Worm (Caenorhabditis elegans) whole organism, L4 larva: ENCODE measurements around the gene R11G1.7.

Experiments used
- F26F4.8 ChIP-seq: fragments of 200-800 bp; sonication (Bioruptor generic); conservative IDR thresholded peaks from 2 replicates; pipeline ENCODE4 v1.3.6; 2022; ENCODE audit warnings: missing genetic modification characterization, missing compliant biosample characterization
- F37D6.2 ChIP-seq: sonication (generic microtip); optimal IDR thresholded peaks from 2 replicates; lab custom pipeline; 2016; ENCODE audit warnings: mild to moderate bottlenecking, missing genetic modification characterization, missing compliant biosample characterization
- F44E2.7 ChIP-seq: fragments of 200-800 bp; sonication (Bioruptor generic); IDR thresholded peaks from 2 replicates; pipeline ENCODE4 v2.1.2; 2022; ENCODE audit warnings: missing genetic modification characterization, missing compliant biosample characterization
- R02D3.7 ChIP-seq: fragments of 150-350 bp; sonication (generic microtip); optimal IDR thresholded peaks from 3 replicates; lab custom pipeline; 2014; ENCODE audit warnings: missing biosample characterization, missing genetic modification characterization
- T20F7.1 ChIP-seq: fragments of 200-800 bp; sonication (Bioruptor generic); optimal IDR thresholded peaks from 2 replicates; lab custom pipeline; 2018; ENCODE audit warnings: mild to moderate bottlenecking, missing genetic modification characterization, missing compliant biosample characterization
- Y105C5A.15 ChIP-seq: fragments of 200-800 bp; sonication (Bioruptor generic); IDR thresholded peaks from 2 replicates; pipeline ENCODE4 v1.3.6; 2022; ENCODE audit warnings: missing genetic modification characterization, missing compliant biosample characterization
- Y75B8A.6 ChIP-seq: fragments of 200-800 bp; sonication (Bioruptor generic); IDR thresholded peaks from 2 replicates; pipeline ENCODE4 v1.3.6; 2022; ENCODE audit warnings: missing genetic modification reagents, missing genetic modification characterization, missing compliant biosample characterization
- ZK337.2 ChIP-seq: fragments of 200-800 bp; sonication (Bioruptor generic); IDR thresholded peaks from 2 replicates; pipeline ENCODE4 v1.3.6; 2022; ENCODE audit warnings: missing genetic modification reagents, missing genetic modification characterization, missing compliant biosample characterization
- aha-1 ChIP-seq: fragments of 150-350 bp; peaks from one replicate; lab custom pipeline; 2014; ENCODE audit warnings: missing biosample characterization, missing genetic modification characterization
- ama-1 ChIP-seq: fragments of 150-350 bp; optimal IDR thresholded peaks from 2 replicates; lab custom pipeline; 2014; ENCODE audit warnings: inconsistent platforms, mixed read lengths
- attf-4 ChIP-seq: sonication (generic microtip); optimal IDR thresholded peaks from 3 replicates; lab custom pipeline; 2017; ENCODE audit warnings: missing biosample characterization, missing genetic modification characterization
- ceh-32 ChIP-seq: sonication (generic microtip); optimal IDR thresholded peaks from 2 replicates; lab custom pipeline; 2016; ENCODE audit warnings: mild to moderate bottlenecking, missing genetic modification characterization, missing compliant biosample characterization; ENCODE audit not compliant: poor library complexity
- ceh-82 ChIP-seq: sonication (generic microtip); optimal IDR thresholded peaks from 2 replicates; lab custom pipeline; 2017; ENCODE audit warnings: missing biosample characterization, missing genetic modification characterization
- daf-16 ChIP-seq, 3 experiments: sonication (generic microtip); optimal IDR thresholded peaks; 2 replicates each; lab custom pipeline; 2016 to 2017; ENCODE audit warnings: missing genetic modification characterization in 3 of 3, missing genetic modification reagents in 3 of 3, mild to moderate bottlenecking in 2 of 3, missing compliant biosample characterization in 2 of 3, missing biosample characterization in 1 of 3, moderate library complexity in 1 of 3
- daf-8 ChIP-seq: fragments of 200-800 bp; sonication (Bioruptor generic); IDR thresholded peaks from 2 replicates; pipeline ENCODE4 v1.3.6; 2022; ENCODE audit warnings: missing genetic modification characterization, missing compliant biosample characterization
- dpl-1 ChIP-seq: fragments of 150-350 bp; optimal IDR thresholded peaks from 2 replicates; lab custom pipeline; 2014; ENCODE audit warnings: missing biosample characterization, missing genetic modification reagents, missing genetic modification characterization
- fos-1 ChIP-seq: fragments of 150-350 bp; optimal IDR thresholded peaks from 2 replicates; lab custom pipeline; 2014; ENCODE audit warnings: missing biosample characterization, missing genetic modification characterization
- hif-1 ChIP-seq, 2 experiments: sonication (generic microtip); optimal IDR thresholded peaks; 2 replicates each; lab custom pipeline; 2016 to 2017; ENCODE audit warnings: missing compliant biosample characterization in 2 of 2, missing genetic modification characterization in 2 of 2, missing genetic modification reagents in 2 of 2, missing genotype in 2 of 2, mild to moderate bottlenecking in 1 of 2
- hlh-11 ChIP-seq: fragments of 200-800 bp; sonication (Bioruptor generic); optimal IDR thresholded peaks from 2 replicates; lab custom pipeline; 2018; ENCODE audit warnings: mild to moderate bottlenecking, missing genetic modification characterization, missing compliant biosample characterization
- hmg-1.1 ChIP-seq: fragments of 200-800 bp; sonication (Bioruptor generic); IDR thresholded peaks from 2 replicates; pipeline ENCODE4 v1.3.6; 2022; ENCODE audit warnings: missing genetic modification reagents, missing genetic modification characterization, missing compliant biosample characterization
- lin-1 ChIP-seq: fragments of 200-800 bp; sonication (Bioruptor generic); IDR thresholded peaks from 2 replicates; pipeline ENCODE4 v1.3.6; 2022; ENCODE audit warnings: missing genetic modification reagents, missing genetic modification characterization, missing compliant biosample characterization
- lin-13 ChIP-seq: fragments of 150-350 bp; optimal IDR thresholded peaks from 2 replicates; lab custom pipeline; 2014; ENCODE audit warnings: missing biosample characterization, missing genetic modification reagents, missing genetic modification characterization
- lin-38 ChIP-seq: fragments of 200-800 bp; sonication (Bioruptor generic); IDR thresholded peaks from 2 replicates; pipeline ENCODE4 v1.3.6; 2022; ENCODE audit warnings: missing genetic modification reagents, missing genetic modification characterization, missing compliant biosample characterization
- lin-39 ChIP-seq: fragments of 150-350 bp; optimal IDR thresholded peaks from 2 replicates; lab custom pipeline; 2014; ENCODE audit warnings: missing biosample characterization, missing genetic modification reagents, missing genetic modification characterization
- madf-5 ChIP-seq, 2 experiments: fragments of 200-800 bp; sonication (Bioruptor generic); IDR thresholded peaks; 2 replicates each; pipeline ENCODE4 v1.3.6; 2022; ENCODE audit warnings: missing compliant biosample characterization in 2 of 2, missing genetic modification characterization in 2 of 2
- mdt-29 ChIP-seq: fragments of 200-800 bp; sonication (Bioruptor generic); IDR thresholded peaks from 2 replicates; pipeline ENCODE4 v1.3.6; 2022; ENCODE audit warnings: missing genetic modification reagents, missing genetic modification characterization, missing compliant biosample characterization
- mxl-2 ChIP-seq: fragments of 200-800 bp; sonication (Bioruptor generic); conservative IDR thresholded peaks from 2 replicates; pipeline ENCODE4 v1.3.6; 2022; ENCODE audit warnings: missing genetic modification reagents, missing genetic modification characterization, missing compliant biosample characterization
- nhr-10 ChIP-seq: fragments of 150-350 bp; optimal IDR thresholded peaks from 2 replicates; lab custom pipeline; 2014; ENCODE audit warnings: missing biosample characterization, missing genetic modification characterization
- nhr-11 ChIP-seq: fragments of 150-350 bp; optimal IDR thresholded peaks from 2 replicates; lab custom pipeline; 2014; ENCODE audit warnings: missing biosample characterization, missing genetic modification characterization
- nhr-111 ChIP-seq: fragments of 200-800 bp; sonication (Bioruptor generic); optimal IDR thresholded peaks from 2 replicates; lab custom pipeline; 2018; ENCODE audit warnings: mild to moderate bottlenecking, missing genetic modification characterization, missing compliant biosample characterization
- nhr-237 ChIP-seq: sonication (generic microtip); optimal IDR thresholded peaks from 2 replicates; lab custom pipeline; 2017; ENCODE audit warnings: missing biosample characterization, missing genetic modification characterization
- nhr-25 ChIP-seq: sonication (generic microtip); optimal IDR thresholded peaks from 2 replicates; lab custom pipeline; 2017; ENCODE audit warnings: missing genetic modification characterization, mild to moderate bottlenecking, missing compliant biosample characterization, antibody characterized with exemption, moderate library complexity, borderline replicate concordance; ENCODE audit not compliant: insufficient read depth
- nhr-41 ChIP-seq: fragments of 200-800 bp; sonication (Bioruptor generic); IDR thresholded peaks from 2 replicates; pipeline ENCODE4 v1.3.6; 2022; ENCODE audit warnings: missing genetic modification reagents, missing genetic modification characterization, missing compliant biosample characterization
- nhr-48 ChIP-seq: sonication (generic microtip); optimal IDR thresholded peaks from 2 replicates; lab custom pipeline; 2016; ENCODE audit warnings: mild to moderate bottlenecking, missing genetic modification characterization, missing compliant biosample characterization
- nhr-6 ChIP-seq: fragments of 150-350 bp; optimal IDR thresholded peaks from 2 replicates; lab custom pipeline; 2014; ENCODE audit warnings: missing biosample characterization, missing genetic modification characterization
- set-16 ChIP-seq: fragments of 200-800 bp; sonication (Bioruptor generic); IDR thresholded peaks from 2 replicates; pipeline ENCODE4 v1.3.6; 2022; ENCODE audit warnings: missing genetic modification reagents, missing genetic modification characterization, missing compliant biosample characterization
- unc-62 ChIP-seq, 3 experiments: fragments of 150-350 bp in 1 of 3; sonication (generic microtip); optimal IDR thresholded peaks in 2 of 3; peaks in 1 of 3; 1 replicate in 1 of 3; 2 replicates in 2 of 3; lab custom pipeline; 2014 to 2017; ENCODE audit warnings: missing biosample characterization in 3 of 3, missing genetic modification characterization in 3 of 3, missing genetic modification reagents in 3 of 3, missing genotype in 1 of 3
- vab-7 ChIP-seq: fragments of 200-800 bp; sonication (Bioruptor generic); IDR thresholded peaks from 2 replicates; pipeline ENCODE4 v1.3.6; 2022; ENCODE audit warnings: missing genetic modification reagents, missing genetic modification characterization, missing compliant biosample characterization
- zag-1 ChIP-seq: fragments of 150-350 bp; optimal IDR thresholded peaks from 2 replicates; lab custom pipeline; 2014; ENCODE audit warnings: missing biosample characterization, missing genetic modification characterization
- zfp-2 ChIP-seq: sonication (generic microtip); optimal IDR thresholded peaks from 2 replicates; lab custom pipeline; 2016; ENCODE audit warnings: mild to moderate bottlenecking, missing genetic modification characterization, missing compliant biosample characterization
- zip-11 ChIP-seq: fragments of 200-800 bp; sonication (Bioruptor generic); IDR thresholded peaks from 2 replicates; pipeline ENCODE4 v1.3.6; 2022; ENCODE audit warnings: missing genetic modification characterization, missing compliant biosample characterization
- ztf-11 ChIP-seq: fragments of 150-350 bp; optimal IDR thresholded peaks from 2 replicates; lab custom pipeline; 2014; ENCODE audit warnings: missing biosample characterization, missing genetic modification characterization

The R11G1.7 gene

DNA sequence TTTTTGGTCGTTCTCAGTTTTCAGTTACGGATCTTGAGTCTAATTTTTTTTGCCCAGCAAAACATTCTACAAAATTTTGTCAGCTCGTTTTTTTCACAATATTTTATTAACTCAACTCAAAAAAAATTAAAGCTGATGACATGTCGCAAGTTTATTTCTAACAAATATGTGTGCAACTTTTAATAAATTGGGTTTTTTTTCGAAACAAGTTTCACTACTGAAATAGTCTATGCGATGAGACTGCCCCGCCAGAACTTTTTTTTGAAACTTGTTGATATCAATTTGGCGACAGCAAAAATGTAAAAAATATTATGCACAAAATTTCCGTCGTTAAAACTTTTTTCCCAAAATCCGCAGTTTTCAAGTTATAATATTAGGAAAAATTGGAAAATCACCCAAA lies 32.9 kb upstream of the R11G1.7 start, which contains the start of gene C18B2.2:
Gene C18B2.2, plus strand, starts transcription at position 301 of the 400 bp plus-strand sequence.
- TF ChIP-seq lin-1 (no peak), aha-1 (tag; lab: Kevin White, UChicago) (peak; percentile 61)

DNA sequence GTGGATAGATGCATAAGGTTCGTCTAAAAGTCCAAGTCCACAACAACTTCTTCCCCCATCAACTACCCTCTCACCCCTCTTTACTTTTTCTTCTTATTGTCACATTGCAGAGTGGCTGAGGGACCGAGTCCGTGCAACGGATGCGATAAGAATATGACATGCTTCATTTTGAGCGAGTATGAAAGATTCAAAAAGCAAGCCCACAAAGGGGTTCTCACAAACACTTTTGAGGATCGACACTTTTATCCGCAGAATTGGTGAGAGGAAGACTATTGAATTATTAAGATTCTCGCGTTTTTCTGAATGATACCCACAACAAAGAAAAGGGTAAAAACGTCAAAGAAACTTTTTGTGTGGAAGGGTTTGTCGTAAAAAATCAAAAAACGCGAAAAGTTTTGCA lies 30.5 kb upstream of the R11G1.7 start:
- TF ChIP-seq nhr-25 (tag; lab: Kevin White, UChicago) (no peak), unc-62 (GFP tag; optimal IDR thresholded peaks at IDR 0.05 in 1 of 2; lab: Kevin White, UChicago) (peak in 1 of 2 experiments; percentile 54), unc-62 (tag; optimal IDR thresholded peaks at IDR 0.05; lab: Kevin White, UChicago) (no peak), nhr-41 (GFP tag; lab: Robert Waterston, UW) (no peak), nhr-6 (tag; lab: Kevin White, UChicago) (no peak), attf-4 (no peak), ZK337.2 (no peak)

DNA sequence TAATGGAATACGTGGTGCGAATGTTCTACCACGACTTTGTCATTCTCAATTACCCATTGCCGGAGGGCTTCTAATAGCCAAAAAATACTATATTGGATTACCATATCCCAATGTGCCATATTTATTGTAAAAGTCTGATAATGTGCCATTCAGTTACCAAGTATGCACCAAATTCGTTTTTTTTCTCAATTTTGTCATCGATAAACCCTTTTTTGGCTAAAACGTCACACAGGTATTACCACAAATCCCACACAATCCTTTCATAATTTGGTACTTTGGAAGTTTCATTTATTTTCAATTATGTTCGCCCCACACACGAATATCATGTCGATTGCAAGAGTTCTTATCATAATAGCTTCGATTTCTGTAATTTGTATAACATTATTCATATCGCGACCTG lies 28.1 kb upstream of the R11G1.7 start, which contains the start of gene vep-2:
Gene vep-2, plus strand, starts transcription at position 301 of the 400 bp plus-strand sequence.
- TF ChIP-seq Y75B8A.6 (GFP tag; lab: Robert Waterston, UW), result no peak
- no peak for TF ChIP-seq mdt-29 (GFP tag; lab: Robert Waterston, UW)
- no peak for TF ChIP-seq nhr-48 (tag; lab: Kevin White, UChicago)
- TF ChIP-seq nhr-111 (GFP tag; lab: Kevin White, UChicago), result no peak
- TF ChIP-seq unc-62 (GFP tag; optimal IDR thresholded peaks at IDR 0.05 in 1 of 2; lab: Kevin White, UChicago), result no peak
- TF ChIP-seq unc-62 (tag; optimal IDR thresholded peaks at IDR 0.05; lab: Kevin White, UChicago), result no peak
- no peak for TF ChIP-seq R02D3.7 (tag; lab: Kevin White, UChicago)
- TF ChIP-seq zfp-2 (tag; lab: Kevin White, UChicago), result no peak
- TF ChIP-seq nhr-11 (tag; lab: Kevin White, UChicago), result no peak
- no peak for TF ChIP-seq nhr-41 (GFP tag; lab: Robert Waterston, UW)
- TF ChIP-seq, all 104 proteins: peak for 0

DNA sequence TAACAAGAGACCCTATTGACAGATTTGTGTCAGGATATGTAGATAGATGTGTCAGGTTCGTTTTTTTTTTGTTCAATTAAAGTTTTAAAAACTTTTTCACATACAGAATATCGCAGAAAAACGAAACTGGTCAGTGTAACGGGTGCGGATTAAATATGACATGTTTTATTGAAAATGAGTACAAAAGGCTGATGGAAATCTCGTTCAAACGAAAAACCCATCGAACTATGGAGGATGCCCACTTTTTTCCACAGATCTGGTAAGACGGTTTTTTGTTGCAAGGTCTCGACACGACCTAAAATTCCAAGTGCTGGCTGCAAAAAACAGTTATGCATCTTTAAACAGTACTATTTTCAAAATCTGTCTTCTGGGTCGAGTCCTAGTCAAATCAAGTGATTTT lies 26.0 kb upstream of the R11G1.7 start:
- TF ChIP-seq unc-62 (GFP tag; optimal IDR thresholded peaks at IDR 0.05 in 1 of 2; lab: Kevin White, UChicago) (peak in 1 of 2 experiments; percentile 93), unc-62 (tag; optimal IDR thresholded peaks at IDR 0.05; lab: Kevin White, UChicago) (no peak), aha-1 (tag; lab: Kevin White, UChicago) (peak; percentile 58), Y105C5A.15 (GFP tag; lab: Robert Waterston, UW) (no peak), F26F4.8 (GFP tag; lab: Robert Waterston, UW) (no peak), madf-5 (GFP tag; IDR thresholded peaks at IDR 0.05; lab: Robert Waterston, UW) (no peak), ceh-82 (tag; lab: Kevin White, UChicago) (no peak), zag-1 (tag; lab: Kevin White, UChicago) (no peak), lin-39 (no peak), fos-1 (tag; lab: Kevin White, UChicago) (no peak), nhr-111 (GFP tag; lab: Kevin White, UChicago) (no peak), ztf-11 (tag; lab: Kevin White, UChicago) (no peak), daf-8 (GFP tag; lab: Robert Waterston, UW) (no peak), hif-1 (tag; optimal IDR thresholded peaks at IDR 0.05; lab: Kevin White, UChicago) (no peak), hmg-1.1 (no peak), zip-11 (GFP tag; lab: Robert Waterston, UW) (no peak), lin-38 (no peak)

DNA sequence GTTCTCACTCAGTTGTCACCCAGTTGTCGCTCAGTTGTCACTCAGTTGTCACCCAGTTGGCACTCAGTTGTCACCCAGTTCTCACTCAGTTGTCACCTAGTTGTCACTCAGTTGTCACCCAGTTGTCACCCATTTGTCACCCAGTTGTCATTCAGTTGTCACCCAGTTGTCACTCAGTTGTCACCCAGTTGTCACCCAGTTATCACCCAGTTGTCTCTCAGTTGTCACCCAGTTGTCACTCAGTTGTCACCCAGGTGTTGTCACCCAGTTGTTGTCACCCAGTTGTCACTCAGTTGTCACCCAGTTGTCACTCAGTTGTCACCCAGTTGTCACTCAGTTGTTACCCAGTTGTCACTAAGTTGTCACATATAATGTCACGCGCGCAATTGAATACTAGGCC lies 24.5 kb upstream of the R11G1.7 start:
- TF ChIP-seq ama-1, result no peak
- no peak for TF ChIP-seq nhr-237 (tag; lab: Kevin White, UChicago)
- no peak for TF ChIP-seq zfp-2 (tag; lab: Kevin White, UChicago)
- no peak for TF ChIP-seq F44E2.7 (GFP tag; lab: Robert Waterston, UW)
- no peak for TF ChIP-seq F37D6.2 (tag; lab: Kevin White, UChicago)
- TF ChIP-seq lin-13, result no peak
- no peak for TF ChIP-seq dpl-1 (GFP tag; lab: Kevin White, UChicago)
- no peak for TF ChIP-seq lin-1
- TF ChIP-seq daf-16 (GFP tag; optimal IDR thresholded peaks at IDR 0.05; lab: Kevin White, UChicago), result no peak
- TF ChIP-seq daf-16 (tag; optimal IDR thresholded peaks at IDR 0.05; lab: Kevin White, UChicago), result no peak
- TF ChIP-seq nhr-10 (tag; lab: Kevin White, UChicago), result no peak
- TF ChIP-seq set-16 (GFP tag; lab: Robert Waterston, UW), result no peak
- no peak for TF ChIP-seq mxl-2
- TF ChIP-seq nhr-11 (tag; lab: Kevin White, UChicago), result no peak
- TF ChIP-seq zip-11 (GFP tag; lab: Robert Waterston, UW), result no peak
- no peak for TF ChIP-seq ceh-32 (tag; lab: Kevin White, UChicago)
- TF ChIP-seq vab-7 (GFP tag; lab: Robert Waterston, UW), result peak; percentile 49
- no peak for TF ChIP-seq T20F7.1
- 0 out of 2 replicates have a peak, but pooled peaks have one; percentile 10 for TF ChIP-seq F26F4.8 (GFP tag; lab: Robert Waterston, UW)
- no peak for TF ChIP-seq Y105C5A.15 (GFP tag; lab: Robert Waterston, UW)
- TF ChIP-seq ZK337.2, result 0 out of 2 replicates have a peak, but pooled peaks have one; percentile 11
- TF ChIP-seq hlh-11 (tag; lab: Kevin White, UChicago), result no peak
